Worm (Caenorhabditis elegans) whole organism, L3 larva: Measurements from ENCODE around the gene anat-1.

Experiments used
- nhr-76 ChIP-seq: fragments of 150-350 bp; sonication (generic microtip); optimal IDR thresholded peaks from 5 replicates; lab custom pipeline; 2014; ENCODE audit warnings: missing biosample characterization, missing genetic modification characterization
- snpc-4 ChIP-seq: fragments of 150-350 bp; optimal IDR thresholded peaks from 2 replicates; lab custom pipeline; 2014; ENCODE audit warnings: missing biosample characterization, missing genetic modification characterization
- zag-1 ChIP-seq: fragments of 150-350 bp; optimal IDR thresholded peaks from 2 replicates; lab custom pipeline; 2014; ENCODE audit warnings: missing biosample characterization, missing genetic modification characterization
- ztf-11 ChIP-seq: fragments of 150-350 bp; optimal IDR thresholded peaks from 2 replicates; lab custom pipeline; 2014; ENCODE audit warnings: missing biosample characterization, missing genetic modification characterization

DNA sequence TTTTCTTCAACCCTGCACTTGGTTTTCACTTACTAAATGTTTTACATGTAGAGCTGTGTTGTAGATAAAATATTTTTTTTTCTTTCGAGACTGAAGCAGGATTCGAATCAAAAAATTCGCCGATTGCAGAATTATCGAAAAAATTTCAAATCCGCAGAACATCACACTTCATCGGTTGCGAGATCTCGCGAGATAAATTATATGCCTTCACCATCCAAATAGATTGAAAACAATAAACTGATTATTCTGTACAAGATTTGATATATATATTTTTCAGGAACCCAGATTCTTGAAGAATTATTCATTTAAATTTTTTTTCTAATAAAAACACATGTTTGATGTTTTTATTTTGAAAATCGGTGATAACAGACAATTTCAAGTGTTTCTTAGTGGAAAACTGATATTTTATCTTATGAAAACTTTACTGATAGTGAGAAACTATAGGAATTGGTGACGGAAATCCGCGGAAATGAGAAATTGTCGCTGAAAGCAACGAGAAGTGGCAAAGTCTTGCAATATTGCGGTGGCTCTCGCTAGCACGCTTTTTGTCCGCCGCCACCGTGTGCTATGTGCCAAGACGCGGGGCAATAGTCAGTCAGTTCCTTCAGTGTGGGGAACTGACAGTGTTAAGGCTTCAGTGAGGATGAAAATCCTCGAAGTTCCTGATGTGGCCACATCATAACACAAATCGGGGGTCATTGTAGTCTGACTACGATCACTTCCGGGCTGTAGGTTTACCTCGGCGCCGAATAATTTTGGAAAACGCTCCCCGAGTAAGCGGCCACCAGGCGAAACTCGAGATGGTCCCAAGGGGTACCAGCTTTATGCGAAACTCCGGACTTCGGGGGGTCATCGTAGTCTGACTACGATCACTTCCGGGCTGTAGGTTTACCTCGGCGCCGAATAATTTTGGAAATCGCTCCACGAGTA, 22.0 kb downstream of the anat-1 start:
- TF ChIP-seq zag-1 (tag; lab: Kevin White, UChicago) (no peak), nhr-76 (no peak), ztf-11 (tag; lab: Kevin White, UChicago) (no peak), snpc-4 (tag; lab: Kevin White, UChicago) (peak; percentile 33)
